Fruit fly (Drosophila melanogaster): ENCODE results near the gene Amnionless.

Amnionless gene

dm6 chr2L:273603-274002 lies 15.3 kb downstream of the Amnionless start, which contains the start of the genes mbm and CG11555 (continued):
- TF ChIP-seq ind (GFP tag; optimal IDR thresholded peaks at IDR 0.05) (no peak), CoRest (tag; optimal IDR thresholded peaks at IDR 0.05) (peak; percentile 60), fru (optimal IDR thresholded peaks at IDR 0.05) (no peak), Ptx1 (GFP tag; IDR thresholded peaks at IDR 0.05) (no peak), en (GFP tag; optimal IDR thresholded peaks at IDR 0.05) (no peak), bigmax (GFP tag; optimal IDR thresholded peaks at IDR 0.05) (peak; percentile 79), knrl (GFP tag; IDR thresholded peaks at IDR 0.05; ENCODE audit: partially characterized antibody) (no peak; the same call in 2 of the 3 replicates), CG10267 (tag; optimal IDR thresholded peaks at IDR 0.05) (peak; percentile 6), Chrac-16 (GFP tag; optimal IDR thresholded peaks at IDR 0.05) (no peak), tap (tag; optimal IDR thresholded peaks at IDR 0.05) (no peak), CG13287 (GFP tag; IDR thresholded peaks at IDR 0.05; ENCODE audit: partially characterized antibody) (peak; percentile 73), Fer3 (tag; optimal IDR thresholded peaks at IDR 0.05) (peak; percentile 25), ATbp (GFP tag; optimal IDR thresholded peaks at IDR 0.05) (no peak), nerfin-2 (GFP tag; IDR thresholded peaks at IDR 0.05; ENCODE audit: partially characterized antibody) (no peak), grn (GFP tag; optimal IDR thresholded peaks at IDR 0.05) (no peak), CTCF (GFP tag; optimal IDR thresholded peaks at IDR 0.05) (no peak), CG18619 (GFP tag; optimal IDR thresholded peaks at IDR 0.05) (no peak), CG4282 (GFP tag; optimal IDR thresholded peaks at IDR 0.05) (no peak), ap (GFP tag; IDR thresholded peaks at IDR 0.05) (no peak), CG34376 (GFP tag; optimal IDR thresholded peaks at IDR 0.05) (no peak), Taf1 (GFP tag; IDR thresholded peaks at IDR 0.05) (no peak), YL-1 (GFP tag; optimal IDR thresholded peaks at IDR 0.05) (peak; percentile 66), zf30C (GFP tag; optimal IDR thresholded peaks at IDR 0.05) (no peak), CG8478 (optimal IDR thresholded peaks at IDR 0.05) (no peak), ssp (GFP tag; IDR thresholded peaks at IDR 0.05) (peak; percentile 9; the same call in 1 of the 2 replicates), CG7987 (GFP tag; optimal IDR thresholded peaks at IDR 0.05) (no peak), CG14667 (GFP tag; IDR thresholded peaks at IDR 0.05) (no peak), prd (optimal IDR thresholded peaks at IDR 0.05) (no peak), prd (GFP tag; IDR thresholded peaks at IDR 0.05) (no peak), mam (GFP tag; optimal IDR thresholded peaks at IDR 0.05) (no peak), Oli (tag; optimal IDR thresholded peaks at IDR 0.05) (no peak), CG8359 (GFP tag; optimal IDR thresholded peaks at IDR 0.05; ENCODE audit: borderline replicate concordance) (no peak), Opbp (GFP tag; IDR thresholded peaks at IDR 0.05; ENCODE audit: partially characterized antibody) (no peak), Tbp (GFP tag; optimal IDR thresholded peaks at IDR 0.05) (no peak), salm (tag; optimal IDR thresholded peaks at IDR 0.05) (no peak), CG11456 (GFP tag; IDR thresholded peaks at IDR 0.05) (no peak), CG1602 (GFP tag; optimal IDR thresholded peaks at IDR 0.05) (no peak), insv (GFP tag; optimal IDR thresholded peaks at IDR 0.05) (peak in 1 of 2 experiments; percentile 25), CG4730 (GFP tag; IDR thresholded peaks at IDR 0.05) (no peak), Vsx1 (GFP tag; optimal IDR thresholded peaks at IDR 0.05) (no peak), CG6813 (GFP tag; optimal IDR thresholded peaks at IDR 0.05) (no peak), CkIIα-i1 (GFP tag; IDR thresholded peaks at IDR 0.05) (no peak), CG9609 (GFP tag; optimal IDR thresholded peaks at IDR 0.05) (no peak), BEAF-32 (GFP tag; optimal IDR thresholded peaks at IDR 0.05) (peak; percentile 58), ro (GFP tag; IDR thresholded peaks at IDR 0.05) (no peak), Nf-YA (GFP tag; IDR thresholded peaks at IDR 0.05) (no peak), CG3065 (GFP tag; optimal IDR thresholded peaks at IDR 0.05) (no peak), CG4854 (GFP tag; optimal IDR thresholded peaks at IDR 0.05) (no peak), CG12155 (GFP tag; optimal IDR thresholded peaks at IDR 0.05) (no peak), caup (GFP tag; optimal IDR thresholded peaks at IDR 0.05; ENCODE audit: severe bottlenecking) (no peak), phol (tag; optimal IDR thresholded peaks at IDR 0.05) (peak; percentile 56), C15 (GFP tag; IDR thresholded peaks at IDR 0.05) (no peak), gcm (GFP tag; optimal IDR thresholded peaks at IDR 0.05) (peak; percentile 10)
